Fruit fly (Drosophila melanogaster) whole organism, prepupa: ENCODE data around the gene CG34161.

Experiments used
- Blimp-1 ChIP-seq: fragments of 200-800 bp; sonication (Bioruptor generic); optimal IDR thresholded peaks from 3 replicates; lab custom pipeline; 2017; ENCODE audit warnings: missing biosample characterization, missing genetic modification characterization, mild to moderate bottlenecking, moderate library complexity, missing genetic modification reagents
- CG11762 ChIP-seq: fragments of 200-800 bp; sonication (Bioruptor generic); optimal IDR thresholded peaks from 3 replicates; lab custom pipeline; 2016; ENCODE audit warnings: missing biosample characterization, missing genetic modification characterization; ENCODE audit not compliant: insufficient read depth
- CG15336 ChIP-seq: fragments of 200-800 bp; sonication (Bioruptor generic); IDR thresholded peaks from 2 replicates; pipeline ENCODE4 v1.3.6; 2022; ENCODE audit warnings: missing biosample characterization, missing genetic modification characterization
- CG1621 ChIP-seq: fragments of 200-800 bp; sonication (Bioruptor generic); optimal IDR thresholded peaks from 3 replicates; lab custom pipeline; 2018; ENCODE audit warnings: missing biosample characterization, mild to moderate bottlenecking, missing genetic modification characterization
- CG32006 ChIP-seq: fragments of 200-800 bp; sonication (Bioruptor generic); optimal IDR thresholded peaks from 3 replicates; lab custom pipeline; 2017; ENCODE audit warnings: missing biosample characterization, mild to moderate bottlenecking, missing genetic modification characterization
- CG3919 ChIP-seq: fragments of 200-800 bp; sonication (Bioruptor generic); optimal IDR thresholded peaks from 3 replicates; lab custom pipeline; 2016; ENCODE audit warnings: missing biosample characterization, missing genetic modification characterization
- CG4318 ChIP-seq: fragments of 200-800 bp; sonication (Bioruptor generic); optimal IDR thresholded peaks from 3 replicates; lab custom pipeline; 2017; ENCODE audit warnings: missing biosample characterization, mild to moderate bottlenecking, missing genetic modification characterization
- CG6163 ChIP-seq: fragments of 200-800 bp; sonication (Bioruptor generic); IDR thresholded peaks from 3 replicates; pipeline ENCODE4 v1.3.6; 2022; ENCODE audit warnings: missing biosample characterization, missing genetic modification characterization
- CG6276 ChIP-seq: fragments of 200-800 bp; sonication (Bioruptor generic); optimal IDR thresholded peaks from 2 replicates; lab custom pipeline; 2017; ENCODE audit warnings: missing biosample characterization, mild to moderate bottlenecking, missing genetic modification characterization
- CG6808 ChIP-seq: fragments of 200-800 bp; sonication (Bioruptor generic); optimal IDR thresholded peaks from 3 replicates; lab custom pipeline; 2017; ENCODE audit warnings: missing biosample characterization, missing genetic modification characterization, mild to moderate bottlenecking, moderate library complexity, missing genetic modification reagents
- CG6854 ChIP-seq: fragments of 200-800 bp; sonication (Bioruptor generic); optimal IDR thresholded peaks from 2 replicates; lab custom pipeline; 2017; ENCODE audit warnings: missing biosample characterization, mild to moderate bottlenecking, missing genetic modification characterization
- CG7368 ChIP-seq: fragments of 200-800 bp; sonication (Bioruptor generic); optimal IDR thresholded peaks from 3 replicates; lab custom pipeline; 2016; ENCODE audit warnings: missing biosample characterization, missing genetic modification characterization
- CG8119 ChIP-seq: fragments of 200-800 bp; sonication (Bioruptor generic); IDR thresholded peaks from 3 replicates; pipeline ENCODE4 v1.3.6; 2022; ENCODE audit warnings: missing biosample characterization, missing genetic modification characterization
- CG8319 ChIP-seq: fragments of 200-800 bp; sonication (Bioruptor generic); optimal IDR thresholded peaks from 3 replicates; lab custom pipeline; 2016; ENCODE audit warnings: missing biosample characterization, missing genetic modification characterization
- Eip75B ChIP-seq: fragments of 200-800 bp; sonication (Bioruptor generic); optimal IDR thresholded peaks from 3 replicates; lab custom pipeline; 2016; ENCODE audit warnings: missing biosample characterization, missing genetic modification characterization
- Eip93F ChIP-seq: fragments of 200-800 bp; sonication (Bioruptor generic); optimal IDR thresholded peaks from 2 replicates; lab custom pipeline; 2016; ENCODE audit warnings: missing biosample characterization, mild to moderate bottlenecking, missing genetic modification characterization
- Ets21C ChIP-seq: fragments of 200-800 bp; sonication (Bioruptor generic); optimal IDR thresholded peaks from 3 replicates; lab custom pipeline; 2016; ENCODE audit warnings: missing biosample characterization, missing genetic modification characterization
- Ets96B ChIP-seq: fragments of 200-800 bp; optimal IDR thresholded peaks from 2 replicates; lab custom pipeline; 2019; ENCODE audit warnings: missing biosample characterization, mild to moderate bottlenecking, missing genetic modification characterization, moderate library complexity
- Gug ChIP-seq: fragments of 200-800 bp; sonication (Bioruptor generic); IDR thresholded peaks from 2 replicates; pipeline ENCODE4 v1.3.6; 2022; ENCODE audit warnings: missing biosample characterization, missing genetic modification characterization
- Hr38 ChIP-seq: sonication (Bioruptor generic); optimal IDR thresholded peaks from 2 replicates; lab custom pipeline; 2016; ENCODE audit warnings: missing biosample characterization, missing genetic modification characterization
- Hr39 ChIP-seq: fragments of 200-800 bp; sonication (Bioruptor generic); optimal IDR thresholded peaks from 2 replicates; lab custom pipeline; 2016; ENCODE audit warnings: missing biosample characterization, missing genetic modification characterization
- Hr4 ChIP-seq: fragments of 200-800 bp; sonication (Bioruptor generic); optimal IDR thresholded peaks from 3 replicates; lab custom pipeline; 2016; ENCODE audit warnings: missing biosample characterization, missing genetic modification characterization
- Lpt ChIP-seq: fragments of 200-800 bp; sonication (Bioruptor generic); optimal IDR thresholded peaks from 3 replicates; lab custom pipeline; 2016; ENCODE audit warnings: missing biosample characterization, missing genetic modification characterization
- Met ChIP-seq: fragments of 200-800 bp; sonication (Bioruptor generic); optimal IDR thresholded peaks from 3 replicates; lab custom pipeline; 2016; ENCODE audit warnings: missing biosample characterization, missing genetic modification characterization
- OdsH ChIP-seq: fragments of 200-800 bp; sonication (Bioruptor generic); optimal IDR thresholded peaks from 3 replicates; lab custom pipeline; 2016; ENCODE audit warnings: missing biosample characterization, missing genetic modification characterization
- Smox ChIP-seq: fragments of 200-800 bp; sonication (Bioruptor generic); optimal IDR thresholded peaks from 3 replicates; lab custom pipeline; 2016; ENCODE audit warnings: missing biosample characterization, missing genetic modification characterization
- Sox102F ChIP-seq: fragments of 200-800 bp; sonication (Bioruptor generic); optimal IDR thresholded peaks from 2 replicates; lab custom pipeline; 2016; ENCODE audit warnings: missing biosample characterization, mild to moderate bottlenecking, missing genetic modification characterization
- Sox14 ChIP-seq: fragments of 200-800 bp; sonication (Bioruptor generic); optimal IDR thresholded peaks from 3 replicates; lab custom pipeline; 2016; ENCODE audit warnings: missing biosample characterization, missing genetic modification characterization
- acj6 ChIP-seq: fragments of 200-800 bp; sonication (Bioruptor generic); optimal IDR thresholded peaks from 3 replicates; lab custom pipeline; 2016; ENCODE audit warnings: missing biosample characterization, missing genetic modification characterization
- cyc ChIP-seq: fragments of 200-800 bp; sonication (Bioruptor generic); optimal IDR thresholded peaks from 3 replicates; lab custom pipeline; 2016; ENCODE audit warnings: missing biosample characterization, missing genetic modification characterization
- dac ChIP-seq: fragments of 200-800 bp; sonication (Bioruptor generic); optimal IDR thresholded peaks from 2 replicates; lab custom pipeline; 2017; ENCODE audit warnings: missing biosample characterization, mild to moderate bottlenecking, missing genetic modification characterization
- dsx ChIP-seq: fragments of 200-800 bp; optimal IDR thresholded peaks from 3 replicates; lab custom pipeline; 2019; ENCODE audit warnings: missing biosample characterization, mild to moderate bottlenecking, missing genetic modification characterization, moderate library complexity; ENCODE audit not compliant: poor library complexity, severe bottlenecking
- eg ChIP-seq: fragments of 200-800 bp; sonication (Bioruptor generic); IDR thresholded peaks from 3 replicates; pipeline ENCODE4 v1.3.6; 2022; ENCODE audit warnings: missing biosample characterization, missing genetic modification characterization
- fkh ChIP-seq: fragments of 200-800 bp; sonication (Bioruptor generic); optimal IDR thresholded peaks from 3 replicates; lab custom pipeline; 2017; ENCODE audit warnings: missing biosample characterization, mild to moderate bottlenecking, missing genetic modification characterization, moderate library complexity
- lz ChIP-seq: fragments of 200-800 bp; sonication (Bioruptor generic); optimal IDR thresholded peaks from 3 replicates; lab custom pipeline; 2016; ENCODE audit warnings: missing biosample characterization, missing genetic modification characterization
- net ChIP-seq: fragments of 200-800 bp; sonication (Bioruptor generic); optimal IDR thresholded peaks from 3 replicates; lab custom pipeline; 2016; ENCODE audit warnings: missing biosample characterization, missing genetic modification characterization
- pdm3 ChIP-seq: fragments of 200-800 bp; sonication (Bioruptor generic); optimal IDR thresholded peaks from 3 replicates; lab custom pipeline; 2016; ENCODE audit warnings: missing biosample characterization, missing genetic modification characterization
- salr ChIP-seq, 2 experiments: fragments of 200-800 bp; sonication (Bioruptor generic); optimal IDR thresholded peaks; 3 replicates each; lab custom pipeline; 2016 to 2018; ENCODE audit warnings: missing biosample characterization in 2 of 2, missing genetic modification characterization in 2 of 2, mild to moderate bottlenecking in 1 of 2
- spab ChIP-seq: fragments of 200-800 bp; sonication (Bioruptor generic); optimal IDR thresholded peaks from 2 replicates; lab custom pipeline; 2017; ENCODE audit warnings: missing biosample characterization, mild to moderate bottlenecking, missing genetic modification characterization, missing genetic modification reagents
- svp ChIP-seq: fragments of 200-800 bp; sonication (Bioruptor generic); peaks from one replicate; lab custom pipeline; 2016; ENCODE audit warnings: missing biosample characterization, missing genetic modification characterization

Gene CG34161

DNA sequence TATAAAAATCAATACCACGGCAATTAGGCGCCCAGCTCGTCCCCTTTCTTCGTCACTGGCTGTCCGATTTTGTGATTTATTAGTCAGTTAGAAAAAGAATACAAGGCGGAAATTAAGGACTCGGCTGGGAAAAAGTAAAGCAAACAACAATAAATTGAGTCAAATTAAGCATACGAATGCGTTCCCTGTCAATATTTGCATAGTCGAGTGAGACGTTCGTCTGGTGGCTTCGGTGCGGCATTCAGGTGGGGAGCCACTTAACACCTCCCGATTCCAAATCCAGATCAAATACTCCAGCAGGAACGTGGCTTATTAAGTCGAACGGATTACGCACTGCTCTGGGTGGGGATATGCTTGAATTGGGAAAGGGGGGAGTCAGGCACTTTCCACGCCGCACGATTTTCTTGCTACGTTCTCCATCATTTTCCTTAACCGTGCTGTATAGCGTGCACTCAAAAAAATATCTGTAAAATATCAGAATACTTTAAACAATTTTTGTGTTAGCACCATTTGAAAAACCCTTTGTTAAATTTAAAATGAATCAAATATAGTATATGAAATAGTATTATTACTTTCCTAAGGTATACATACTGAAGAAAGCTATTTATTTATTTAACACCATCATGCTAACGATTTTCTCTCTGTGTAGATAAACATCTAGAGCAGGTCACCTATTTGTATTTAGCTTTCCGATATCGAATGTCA, 38.3 kb downstream of the CG34161 start:
- TF ChIP-seq CG6854 (GFP tag; lab: Kevin White, UChicago) (no peak), acj6 (GFP tag; lab: Kevin White, UChicago) (no peak), lz (GFP tag; lab: Kevin White, UChicago) (no peak), CG3919 (GFP tag; lab: Kevin White, UChicago) (no peak), cyc (GFP tag; lab: Kevin White, UChicago) (no peak), Hr39 (GFP tag; lab: Kevin White, UChicago) (no peak), Lpt (no peak), eg (GFP tag; lab: Robert Waterston, UW) (no peak), Ets21C (GFP tag; lab: Kevin White, UChicago) (no peak), CG6163 (no peak), salr (GFP tag; optimal IDR thresholded peaks at IDR 0.05; lab: Kevin White, UChicago) (no peak), svp (GFP tag; lab: Kevin White, UChicago) (no peak), CG1621 (tag; lab: Kevin White, UChicago) (no peak), Hr4 (GFP tag; lab: Kevin White, UChicago) (peak; percentile 4), dac (GFP tag; lab: Kevin White, UChicago) (no peak), CG8119 (GFP tag; lab: Robert Waterston, UW) (0 out of 3 replicates have a peak, but pooled peaks have one; percentile 30), Eip93F (GFP tag; lab: Kevin White, UChicago) (no peak), spab (GFP tag; lab: Kevin White, UChicago) (no peak), CG6276 (GFP tag; lab: Kevin White, UChicago) (no peak), Blimp-1 (GFP tag; lab: Kevin White, UChicago) (no peak), CG11762 (GFP tag; lab: Kevin White, UChicago) (no peak), Gug (GFP tag; lab: Robert Waterston, UW) (no peak), OdsH (peak; percentile 8), CG15336 (GFP tag; lab: Robert Waterston, UW) (peak; percentile 22; the same call in 1 of the 2 replicates), Hr38 (GFP tag; lab: Kevin White, UChicago) (no peak), Smox (GFP tag; lab: Kevin White, UChicago) (no peak), CG4318 (GFP tag; lab: Kevin White, UChicago) (no peak), dsx (no peak), CG8319 (GFP tag; lab: Kevin White, UChicago) (no peak), CG6808 (GFP tag; lab: Kevin White, UChicago) (no peak), Sox14 (no peak), pdm3 (GFP tag; lab: Kevin White, UChicago) (no peak), fkh (peak; percentile 42), CG7368 (GFP tag; lab: Kevin White, UChicago) (no peak), CG32006 (GFP tag; lab: Kevin White, UChicago) (peak; percentile 10), Eip75B (GFP tag; lab: Kevin White, UChicago) (no peak), Sox102F (GFP tag; lab: Kevin White, UChicago) (no peak), Ets96B (tag; lab: Kevin White, UChicago) (no peak)

DNA sequence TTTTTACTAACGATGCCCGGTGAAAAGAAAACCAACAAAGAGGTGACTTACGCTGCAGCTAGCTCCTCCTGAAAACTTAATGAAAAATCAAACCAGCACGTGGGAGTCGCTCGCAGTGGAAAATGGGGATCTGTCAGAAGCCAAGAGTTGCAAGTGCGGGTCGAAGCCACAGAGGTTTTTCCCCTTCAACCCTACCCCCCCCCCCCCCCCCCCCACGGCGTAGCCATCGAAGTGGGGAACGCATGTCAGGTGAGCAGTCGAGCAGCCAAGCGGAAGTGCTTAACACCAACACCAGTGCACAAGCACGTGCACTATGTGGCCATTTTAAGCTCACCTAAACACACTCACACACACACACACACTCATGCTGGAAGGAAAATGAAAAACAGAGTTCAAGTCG, 42.1 kb downstream of the CG34161 start:
- TF ChIP-seq OdsH (no peak), Blimp-1 (GFP tag; lab: Kevin White, UChicago) (no peak), pdm3 (GFP tag; lab: Kevin White, UChicago) (no peak), Met (GFP tag; lab: Kevin White, UChicago) (no peak), CG6854 (GFP tag; lab: Kevin White, UChicago) (no peak), CG4318 (GFP tag; lab: Kevin White, UChicago) (no peak), net (GFP tag; lab: Kevin White, UChicago) (no peak), fkh (no peak), Smox (GFP tag; lab: Kevin White, UChicago) (no peak)
